Fruit fly (Drosophila melanogaster) whole organism, embryonic: Measurements from ENCODE around the gene CG7296.
A peak's percentile ranks its signal among the peaks of the same experiment; 100 is the strongest.

Experiments used
- BEAF-32 ChIP-seq: fragments of 200-800 bp; sonication (Bioruptor generic); optimal IDR thresholded peaks from 3 replicates; lab custom pipeline; 2017; ENCODE audit warnings: missing biosample characterization, missing genetic modification characterization, mild to moderate bottlenecking, moderate library complexity, missing genetic modification reagents
- Bdp1 ChIP-seq: fragments of 200-800 bp; sonication (Bioruptor generic); optimal IDR thresholded peaks from 3 replicates; lab custom pipeline; 2016; ENCODE audit warnings: missing biosample characterization, missing genetic modification characterization
- CG10654 ChIP-seq: fragments of 200-800 bp; sonication (Bioruptor generic); optimal IDR thresholded peaks from 2 replicates; lab custom pipeline; 2016; ENCODE audit warnings: missing biosample characterization, missing genetic modification characterization
- CG12155 ChIP-seq: fragments of 200-800 bp; sonication (Bioruptor generic); optimal IDR thresholded peaks from 3 replicates; lab custom pipeline; 2016; ENCODE audit warnings: missing biosample characterization, missing genetic modification characterization
- CG12219 ChIP-seq: fragments of 200-800 bp; sonication (Bioruptor generic); optimal IDR thresholded peaks from 3 replicates; lab custom pipeline; 2018; ENCODE audit warnings: missing biosample characterization, mild to moderate bottlenecking, missing genetic modification characterization
- CG13894 ChIP-seq: fragments of 200-800 bp; sonication (Bioruptor generic); optimal IDR thresholded peaks from 3 replicates; lab custom pipeline; 2018; ENCODE audit warnings: missing biosample characterization, mild to moderate bottlenecking, missing genetic modification characterization, moderate library complexity
- CG14860 ChIP-seq: fragments of 200-800 bp; sonication (Bioruptor generic); IDR thresholded peaks from 3 replicates; pipeline ENCODE4 v1.3.6; 2022; ENCODE audit warnings: missing biosample characterization, missing genetic modification characterization; ENCODE audit not compliant: partially characterized antibody
- CG15269 ChIP-seq: fragments of 200-800 bp; sonication (Bioruptor generic); optimal IDR thresholded peaks from 2 replicates; lab custom pipeline; 2018; ENCODE audit warnings: missing biosample characterization, mild to moderate bottlenecking, missing genetic modification characterization, moderate library complexity
- CG16815 ChIP-seq: fragments of 200-800 bp; sonication (Bioruptor generic); optimal IDR thresholded peaks from 3 replicates; lab custom pipeline; 2017; ENCODE audit warnings: missing biosample characterization, mild to moderate bottlenecking, missing genetic modification characterization
- CG17359 ChIP-seq: fragments of 200-800 bp; sonication (Bioruptor generic); optimal IDR thresholded peaks from 3 replicates; lab custom pipeline; 2018; ENCODE audit warnings: missing biosample characterization, mild to moderate bottlenecking, missing genetic modification characterization, moderate library complexity
- CG18599 ChIP-seq: fragments of 200-800 bp; sonication (Bioruptor generic); optimal IDR thresholded peaks from 3 replicates; lab custom pipeline; 2017; ENCODE audit warnings: missing biosample characterization, missing genetic modification characterization, mild to moderate bottlenecking, moderate library complexity, missing genetic modification reagents
- CG2120 ChIP-seq: fragments of 200-800 bp; sonication (Bioruptor generic); optimal IDR thresholded peaks from 3 replicates; lab custom pipeline; 2016; ENCODE audit warnings: missing biosample characterization, missing genetic modification characterization
- CG2202 ChIP-seq: fragments of 200-800 bp; sonication (Bioruptor generic); optimal IDR thresholded peaks from 2 replicates; lab custom pipeline; 2018; ENCODE audit warnings: missing biosample characterization, mild to moderate bottlenecking, missing genetic modification characterization
- CG2678 ChIP-seq: fragments of 200-800 bp; sonication (Bioruptor generic); optimal IDR thresholded peaks from 3 replicates; lab custom pipeline; 2019; ENCODE audit warnings: missing biosample characterization, mild to moderate bottlenecking, missing genetic modification characterization, moderate library complexity
- CG30403 ChIP-seq: fragments of 200-800 bp; sonication (Bioruptor generic); optimal IDR thresholded peaks from 3 replicates; lab custom pipeline; 2016; ENCODE audit warnings: missing biosample characterization, missing genetic modification characterization
- CG30431 ChIP-seq: fragments of 200-800 bp; sonication (Bioruptor generic); optimal IDR thresholded peaks from 2 replicates; lab custom pipeline; 2017; ENCODE audit warnings: missing biosample characterization, missing genetic modification characterization
- CG31388 ChIP-seq: fragments of 200-800 bp; sonication (Bioruptor generic); optimal IDR thresholded peaks from 2 replicates; lab custom pipeline; 2016; ENCODE audit warnings: missing biosample characterization, missing genetic modification characterization
- CG32532 ChIP-seq: fragments of 200-800 bp; sonication (Bioruptor generic); IDR thresholded peaks from 2 replicates; pipeline ENCODE4 v1.3.6; 2022; ENCODE audit warnings: missing biosample characterization, missing genetic modification characterization
- CG6175 ChIP-seq: fragments of 200-800 bp; sonication (Bioruptor generic); IDR thresholded peaks from 3 replicates; pipeline ENCODE4 v1.3.6; 2022; ENCODE audit warnings: missing biosample characterization, missing genetic modification characterization
- CG9932 ChIP-seq: fragments of 200-800 bp; sonication (Bioruptor generic); IDR thresholded peaks from 2 replicates; pipeline ENCODE4 v1.3.6; 2022; ENCODE audit warnings: missing biosample characterization, missing genetic modification characterization
- CoRest ChIP-seq: fragments of 200-800 bp; sonication (Bioruptor generic); optimal IDR thresholded peaks from 3 replicates; lab custom pipeline; 2018; ENCODE audit warnings: missing biosample characterization, mild to moderate bottlenecking, missing genetic modification characterization, moderate library complexity
- Dbx ChIP-seq: fragments of 200-800 bp; sonication (Bioruptor generic); IDR thresholded peaks from 3 replicates; pipeline ENCODE4 v1.3.6; 2022; ENCODE audit warnings: missing biosample characterization, missing genetic modification characterization
- Dfd ChIP-seq, 2 experiments: fragments of >200 bp; optimal IDR thresholded peaks; 2 replicates each; lab custom pipeline; 2017; ENCODE audit warnings: missing biosample characterization in 2 of 2, missing genetic modification characterization in 2 of 2
- Doc3 ChIP-seq: fragments of 200-800 bp; sonication (Bioruptor generic); IDR thresholded peaks from 3 replicates; pipeline ENCODE4 v1.3.6; 2022; ENCODE audit warnings: missing biosample characterization, missing genetic modification characterization; ENCODE audit not compliant: partially characterized antibody
- Gsc ChIP-seq: fragments of 200-800 bp; sonication (Bioruptor generic); IDR thresholded peaks from 2 replicates; pipeline ENCODE4 v1.3.6; 2022; ENCODE audit warnings: missing biosample characterization, missing genetic modification characterization
- H2.0 ChIP-seq: fragments of 200-800 bp; sonication (Bioruptor generic); IDR thresholded peaks from 2 replicates; pipeline ENCODE4 v1.3.6; 2022; ENCODE audit warnings: missing biosample characterization, missing genetic modification characterization
- HLHmδ ChIP-seq: fragments of 200-800 bp; sonication (Bioruptor generic); optimal IDR thresholded peaks from 2 replicates; lab custom pipeline; 2018; ENCODE audit warnings: missing biosample characterization, mild to moderate bottlenecking, missing genetic modification characterization, moderate library complexity
- Med ChIP-seq: fragments of 200-800 bp; sonication (Bioruptor generic); peaks from one replicate; lab custom pipeline; 2016; ENCODE audit warnings: missing biosample characterization, missing genetic modification characterization, mild to moderate bottlenecking, inconsistent platforms, moderate library complexity
- NFAT ChIP-seq: fragments of 200-800 bp; sonication (Bioruptor generic); IDR thresholded peaks from 2 replicates; pipeline ENCODE4 v1.3.6; 2022; ENCODE audit warnings: missing biosample characterization, missing genetic modification characterization
- Scr ChIP-seq: fragments of 200-800 bp; sonication (Bioruptor generic); IDR thresholded peaks from 2 replicates; pipeline ENCODE4 v1.3.6; 2022; ENCODE audit warnings: missing biosample characterization, missing genetic modification characterization; ENCODE audit not compliant: partially characterized antibody
- Taf1 ChIP-seq: fragments of 200-800 bp; sonication (Bioruptor generic); IDR thresholded peaks from 2 replicates; pipeline ENCODE4 v1.3.6; 2022; ENCODE audit warnings: missing biosample characterization, missing genetic modification characterization
- al ChIP-seq: fragments of 200-800 bp; sonication (Bioruptor generic); IDR thresholded peaks from 2 replicates; pipeline ENCODE4 v1.3.6; 2022; ENCODE audit warnings: missing biosample characterization, missing genetic modification characterization
- ara ChIP-seq: fragments of 200-800 bp; sonication (Bioruptor generic); IDR thresholded peaks from 2 replicates; pipeline ENCODE4 v1.3.6; 2022; ENCODE audit warnings: missing biosample characterization, missing genetic modification characterization
- chinmo ChIP-seq: fragments of 200-800 bp; sonication (Bioruptor generic); IDR thresholded peaks from 4 replicates; pipeline ENCODE4 v1.3.6; 2022; ENCODE audit warnings: missing biosample characterization, missing genetic modification characterization; ENCODE audit not compliant: partially characterized antibody
- dpn ChIP-seq, 2 experiments: fragments of 200-800 bp; sonication (Bioruptor generic); optimal IDR thresholded peaks; 3 replicates each; lab custom pipeline; 2016; ENCODE audit warnings: missing biosample characterization in 2 of 2, missing genetic modification characterization in 2 of 2
- dysf ChIP-seq: fragments of 200-800 bp; sonication (Bioruptor generic); IDR thresholded peaks from 3 replicates; pipeline ENCODE4 v1.3.6; 2022; ENCODE audit warnings: missing biosample characterization, missing genetic modification characterization
- gem ChIP-seq: fragments of 200-800 bp; sonication (Bioruptor generic); optimal IDR thresholded peaks from 2 replicates; lab custom pipeline; 2019; ENCODE audit warnings: missing biosample characterization, mild to moderate bottlenecking, missing genetic modification characterization, moderate library complexity
- grn ChIP-seq: fragments of 200-800 bp; sonication (Bioruptor generic); optimal IDR thresholded peaks from 3 replicates; lab custom pipeline; 2017; ENCODE audit warnings: missing biosample characterization, missing genetic modification characterization
- lab ChIP-seq: fragments of 200-800 bp; sonication (Bioruptor generic); optimal IDR thresholded peaks from 3 replicates; lab custom pipeline; 2017; ENCODE audit warnings: missing biosample characterization, missing genetic modification characterization, mild to moderate bottlenecking, moderate library complexity, missing genetic modification reagents
- lbe ChIP-seq: fragments of 200-800 bp; sonication (Bioruptor generic); optimal IDR thresholded peaks from 2 replicates; lab custom pipeline; 2016; ENCODE audit warnings: missing biosample characterization, mild to moderate bottlenecking, missing genetic modification characterization
- phol ChIP-seq: fragments of 200-800 bp; sonication (Bioruptor generic); optimal IDR thresholded peaks from 3 replicates; lab custom pipeline; 2018; ENCODE audit warnings: missing biosample characterization, mild to moderate bottlenecking, missing genetic modification characterization, moderate library complexity
- prd ChIP-seq, 3 experiments: fragments of >200 bp in 2 of 3; fragments of 200-800 bp in 1 of 3; sonication (Bioruptor generic) in 1 of 3; optimal IDR thresholded peaks in 2 of 3; IDR thresholded peaks in 1 of 3; 2 replicates in 2 of 3; 3 replicates in 1 of 3; pipeline versions ENCODE4 v1.3.6 to Lab custom; 2017 to 2022; ENCODE audit warnings: missing biosample characterization in 1 of 3, missing genetic modification characterization in 1 of 3
- sens ChIP-seq: fragments of 200-800 bp; sonication (Bioruptor generic); peaks from one replicate; lab custom pipeline; 2016; ENCODE audit warnings: missing biosample characterization, missing genetic modification characterization
- sim ChIP-seq: fragments of 200-800 bp; sonication (Bioruptor generic); IDR thresholded peaks from 2 replicates; pipeline ENCODE4 v1.3.6; 2022; ENCODE audit warnings: missing biosample characterization, missing genetic modification characterization
- slbo ChIP-seq: fragments of 200-800 bp; sonication (Bioruptor generic); IDR thresholded peaks from 2 replicates; pipeline ENCODE4 v1.3.6; 2022; ENCODE audit warnings: missing biosample characterization, missing genetic modification characterization
- sug ChIP-seq: fragments of 200-800 bp; optimal IDR thresholded peaks from 2 replicates; lab custom pipeline; 2019; ENCODE audit warnings: missing biosample characterization, mild to moderate bottlenecking, missing genetic modification characterization, moderate library complexity
- tna ChIP-seq: fragments of 200-800 bp; sonication (Bioruptor generic); IDR thresholded peaks from 2 replicates; pipeline ENCODE4 v1.3.6; 2022; ENCODE audit warnings: missing biosample characterization, missing genetic modification characterization; ENCODE audit not compliant: partially characterized antibody
- vvl ChIP-seq: fragments of 200-800 bp; sonication (Bioruptor generic); IDR thresholded peaks from 2 replicates; pipeline ENCODE4 v1.3.6; 2022; ENCODE audit warnings: missing biosample characterization, missing genetic modification characterization
- zfh2 ChIP-seq: fragments of 200-800 bp; sonication (Bioruptor generic); optimal IDR thresholded peaks from 2 replicates; lab custom pipeline; 2016; ENCODE audit warnings: missing biosample characterization, missing genetic modification characterization

The CG7296 gene

dm6 chr2L:10685666-10686065, 1.2 kb downstream of the CG7296 start (continued):
- TF ChIP-seq CG2678 (tag; lab: Kevin White, UChicago) (peak; percentile 19), phol (tag; lab: Kevin White, UChicago) (no peak), CG17359 (tag; lab: Kevin White, UChicago) (no peak)

- no peak for TF ChIP-seq ara (GFP tag; lab: Robert Waterston, UW)
- TF ChIP-seq lbe (GFP tag; lab: Kevin White, UChicago): no peak
- TF ChIP-seq vvl (GFP tag; lab: Robert Waterston, UW): peak; percentile 39; the same call in 1 of the 2 replicates
- TF ChIP-seq tna (GFP tag; lab: Robert Waterston, UW): no peak
- no peak for TF ChIP-seq CoRest
- TF ChIP-seq Dfd (GFP tag; optimal IDR thresholded peaks at IDR 0.05; lab: Kevin White, UChicago): no peak
- no peak for TF ChIP-seq CG12155
- TF ChIP-seq Dbx (GFP tag; lab: Robert Waterston, UW): no peak
- TF ChIP-seq CG31388: no peak
- no peak for TF ChIP-seq CG30403 (GFP tag; lab: Kevin White, UChicago)
- TF ChIP-seq CG6175 (GFP tag; lab: Robert Waterston, UW): no peak
- no peak for TF ChIP-seq CG10654 (GFP tag; lab: Kevin White, UChicago)
- TF ChIP-seq sens (GFP tag; lab: Kevin White, UChicago): peak; percentile 35
- no peak for TF ChIP-seq Gsc
- TF ChIP-seq dpn (GFP tag; optimal IDR thresholded peaks at IDR 0.05; lab: Kevin White, UChicago): no peak
- no peak for TF ChIP-seq BEAF-32
- TF ChIP-seq grn (GFP tag; lab: Kevin White, UChicago): peak; percentile 37
- 0 out of 4 replicates have a peak, but pooled peaks have one; percentile 30 for TF ChIP-seq chinmo (GFP tag; lab: Robert Waterston, UW)
- no peak for TF ChIP-seq CG2202
- TF ChIP-seq prd (optimal IDR thresholded peaks at IDR 0.05; lab: Kevin White, UChicago): no peak
- TF ChIP-seq prd (GFP tag; IDR thresholded peaks at IDR 0.05; lab: Robert Waterston, UW): no peak
- no peak for TF ChIP-seq Bdp1 (GFP tag; lab: Kevin White, UChicago)
- peak; percentile 74 for TF ChIP-seq CG13894 (tag; lab: Kevin White, UChicago)
- TF ChIP-seq H2.0: no peak
- no peak for TF ChIP-seq sug (tag; lab: Kevin White, UChicago)
These were observed 2.6 kb downstream of the CG7296 start, which contains the start of gene CG7299 for dm6 chr2L:10684309-10684708. Gene CG7299, minus strand, starts transcription at chr2L:10684409.

dm6 chr2L:10682912-10683311, 4.0 kb downstream of the CG7296 start:
- TF ChIP-seq gem (tag; lab: Kevin White, UChicago) (peak; percentile 42), CG16815 (GFP tag; lab: Kevin White, UChicago) (peak; percentile 18), Doc3 (GFP tag; lab: Robert Waterston, UW) (no peak), CG14860 (GFP tag; lab: Robert Waterston, UW) (no peak), CG18599 (no peak), CG9932 (GFP tag; lab: Robert Waterston, UW) (peak; percentile 72), Med (peak; percentile 87), Taf1 (GFP tag; lab: Robert Waterston, UW) (no peak), dysf (GFP tag; lab: Robert Waterston, UW) (peak; percentile 5; the same call in 1 of the 3 replicates), CG15269 (no peak), zfh2 (GFP tag; lab: Kevin White, UChicago) (peak; percentile 26), NFAT (GFP tag; lab: Robert Waterston, UW) (0 out of 2 replicates have a peak, but pooled peaks have one; percentile 24), Scr (GFP tag; lab: Robert Waterston, UW) (no peak), CG32532 (GFP tag; lab: Robert Waterston, UW) (peak; percentile 61), al (GFP tag; lab: Robert Waterston, UW) (peak; percentile 5; the same call in 1 of the 2 replicates), HLHmδ (GFP tag; lab: Kevin White, UChicago) (no peak), slbo (peak; percentile 28; the same call in 1 of the 2 replicates), CG12219 (GFP tag; lab: Kevin White, UChicago) (no peak), lab (GFP tag; lab: Kevin White, UChicago) (peak; percentile 1), CG2120 (GFP tag; lab: Kevin White, UChicago) (peak; percentile 56), sim (GFP tag; lab: Robert Waterston, UW) (no peak), CG30431 (GFP tag; lab: Kevin White, UChicago) (no peak)
